Worm (Caenorhabditis elegans) whole organism, early embryonic: ENCODE measurements around the gene sdz-1.

ENCODE experiments used
- B0310.2 ChIP-seq: sonication (generic microtip); optimal IDR thresholded peaks from 2 replicates; lab custom pipeline; 2016; ENCODE audit warnings: mild to moderate bottlenecking, missing genetic modification characterization, missing compliant biosample characterization
- F13C5.2 ChIP-seq: sonication (generic microtip); optimal IDR thresholded peaks from 2 replicates; lab custom pipeline; 2017; ENCODE audit warnings: mild to moderate bottlenecking, missing genetic modification characterization, inconsistent platforms, missing compliant biosample characterization
- aly-1 ChIP-seq: sonication (generic microtip); optimal IDR thresholded peaks from 2 replicates; lab custom pipeline; 2016; ENCODE audit warnings: missing genetic modification characterization, missing compliant biosample characterization
- ama-1 ChIP-seq: fragments of 150-350 bp; optimal IDR thresholded peaks from 2 replicates; lab custom pipeline; 2014
- ceh-13 ChIP-seq: fragments of 200-800 bp; sonication (Bioruptor generic); optimal IDR thresholded peaks from 2 replicates; lab custom pipeline; 2018; ENCODE audit warnings: mild to moderate bottlenecking, missing genetic modification characterization, missing compliant biosample characterization
- ceh-36 ChIP-seq: sonication (generic microtip); optimal IDR thresholded peaks from 2 replicates; lab custom pipeline; 2016; ENCODE audit warnings: missing genetic modification characterization, inconsistent platforms, missing compliant biosample characterization
- ets-7 ChIP-seq: sonication (generic microtip); optimal IDR thresholded peaks from 2 replicates; lab custom pipeline; 2016; ENCODE audit warnings: missing genotype, missing genetic modification characterization, missing compliant biosample characterization
- flt-1 ChIP-seq: fragments of 200-800 bp; sonication (Bioruptor generic); IDR thresholded peaks from 2 replicates; pipeline ENCODE4 v1.3.6; 2022; ENCODE audit warnings: missing genetic modification characterization, missing compliant biosample characterization
- hmbx-1 ChIP-seq: sonication (generic microtip); optimal IDR thresholded peaks from 2 replicates; lab custom pipeline; 2016; ENCODE audit warnings: mild to moderate bottlenecking, missing genetic modification characterization, missing compliant biosample characterization
- hmg-4 ChIP-seq: fragments of 200-800 bp; sonication (Bioruptor generic); optimal IDR thresholded peaks from 2 replicates; lab custom pipeline; 2018; ENCODE audit warnings: mild to moderate bottlenecking, missing genetic modification characterization, missing compliant biosample characterization
- hnd-1 ChIP-seq: sonication (generic microtip); optimal IDR thresholded peaks from 2 replicates; lab custom pipeline; 2016; ENCODE audit warnings: missing genetic modification characterization, missing compliant biosample characterization
- pes-1 ChIP-seq: fragments of 200-800 bp; sonication (Bioruptor generic); IDR thresholded peaks from 2 replicates; pipeline ENCODE4 v1.3.6; 2022; ENCODE audit warnings: missing genetic modification reagents, missing genetic modification characterization, missing compliant biosample characterization
- scrt-1 ChIP-seq: fragments of 200-800 bp; sonication (Bioruptor generic); IDR thresholded peaks from 2 replicates; pipeline ENCODE4 v1.3.6; 2022; ENCODE audit warnings: missing genetic modification characterization, missing compliant biosample characterization
- sea-1 ChIP-seq: fragments of 200-800 bp; sonication (Bioruptor generic); conservative IDR thresholded peaks from 2 replicates; pipeline ENCODE4 v1.3.6; 2022; ENCODE audit warnings: missing genetic modification characterization, missing compliant biosample characterization
- tbx-11 ChIP-seq: fragments of 200-800 bp; sonication (Bioruptor generic); IDR thresholded peaks from 2 replicates; pipeline ENCODE4 v1.3.6; 2022; ENCODE audit warnings: missing genetic modification characterization, missing compliant biosample characterization
- tbx-37 ChIP-seq: fragments of 200-800 bp; sonication (Bioruptor generic); conservative IDR thresholded peaks from 2 replicates; pipeline ENCODE4 v1.3.6; 2022; ENCODE audit warnings: missing genetic modification reagents, missing genetic modification characterization, missing compliant biosample characterization
- tra-4 ChIP-seq: sonication (generic microtip); optimal IDR thresholded peaks from 2 replicates; lab custom pipeline; 2017; ENCODE audit warnings: missing genetic modification characterization, missing compliant biosample characterization

Gene sdz-1

ce11 chrIII:8688438-8688946 is 11.6 kb downstream of the sdz-1 start, which contains the start of gene hadb-1:
Gene hadb-1 (minus strand): TSS chrIII:8688488.
- TF ChIP-seq hnd-1 (no peak), pes-1 (GFP tag; lab: Robert Waterston, UW) (no peak), ceh-36 (tag; lab: Kevin White, UChicago) (no peak), ceh-13 (GFP tag; lab: Kevin White, UChicago) (no peak), ama-1 (lab: Kevin White, UChicago) (no peak), tbx-11 (GFP tag; lab: Robert Waterston, UW) (no peak), F13C5.2 (tag; lab: Kevin White, UChicago) (no peak), sea-1 (no peak), tbx-37 (GFP tag; lab: Robert Waterston, UW) (no peak)

- TF ChIP-seq ceh-13 (GFP tag; lab: Kevin White, UChicago), result no peak
- TF ChIP-seq B0310.2 (tag; lab: Kevin White, UChicago), result no peak
- TF ChIP-seq ceh-36 (tag; lab: Kevin White, UChicago), result no peak
- no peak for TF ChIP-seq ets-7 (tag; lab: Kevin White, UChicago)
These were observed 14.4 kb downstream of the sdz-1 start for ce11 chrIII:8685590-8686240.

DNA sequence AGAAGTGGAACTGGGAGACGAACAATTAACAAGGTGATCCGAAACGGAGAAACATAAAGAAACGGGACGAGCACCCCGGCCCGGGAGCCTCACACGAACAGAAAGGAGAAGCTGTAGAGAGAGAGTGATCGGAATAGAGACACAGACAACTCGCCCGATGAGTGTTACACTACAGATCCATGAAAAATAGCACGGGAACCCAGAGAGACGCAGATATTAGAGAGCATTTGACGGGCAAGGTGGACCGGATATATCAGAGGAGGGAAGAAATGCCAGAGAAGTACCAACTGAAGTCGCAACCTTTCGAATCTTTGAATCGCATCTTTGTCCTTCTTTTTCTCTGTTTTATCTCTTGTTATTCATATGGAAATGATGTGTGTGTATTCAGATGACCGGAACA is 15.7 kb downstream of the sdz-1 start, which contains the start of gene anmt-1:
Gene anmt-1 (plus strand): TSS at position 388 of the 400 bp plus-strand sequence.
- TF ChIP-seq hmbx-1 (no peak), sea-1 (no peak), pes-1 (GFP tag; lab: Robert Waterston, UW) (no peak), flt-1 (GFP tag; lab: Robert Waterston, UW) (no peak), ceh-13 (GFP tag; lab: Kevin White, UChicago) (no peak), B0310.2 (tag; lab: Kevin White, UChicago) (no peak), tra-4 (no peak), ets-7 (tag; lab: Kevin White, UChicago) (no peak), hmg-4 (GFP tag; lab: Kevin White, UChicago) (no peak), ceh-36 (tag; lab: Kevin White, UChicago) (no peak), tbx-37 (GFP tag; lab: Robert Waterston, UW) (no peak), F13C5.2 (tag; lab: Kevin White, UChicago) (no peak), aly-1 (tag; lab: Kevin White, UChicago) (no peak), hnd-1 (no peak), tbx-11 (GFP tag; lab: Robert Waterston, UW) (no peak), ama-1 (lab: Kevin White, UChicago) (no peak), scrt-1 (GFP tag; lab: Robert Waterston, UW) (no peak)

DNA sequence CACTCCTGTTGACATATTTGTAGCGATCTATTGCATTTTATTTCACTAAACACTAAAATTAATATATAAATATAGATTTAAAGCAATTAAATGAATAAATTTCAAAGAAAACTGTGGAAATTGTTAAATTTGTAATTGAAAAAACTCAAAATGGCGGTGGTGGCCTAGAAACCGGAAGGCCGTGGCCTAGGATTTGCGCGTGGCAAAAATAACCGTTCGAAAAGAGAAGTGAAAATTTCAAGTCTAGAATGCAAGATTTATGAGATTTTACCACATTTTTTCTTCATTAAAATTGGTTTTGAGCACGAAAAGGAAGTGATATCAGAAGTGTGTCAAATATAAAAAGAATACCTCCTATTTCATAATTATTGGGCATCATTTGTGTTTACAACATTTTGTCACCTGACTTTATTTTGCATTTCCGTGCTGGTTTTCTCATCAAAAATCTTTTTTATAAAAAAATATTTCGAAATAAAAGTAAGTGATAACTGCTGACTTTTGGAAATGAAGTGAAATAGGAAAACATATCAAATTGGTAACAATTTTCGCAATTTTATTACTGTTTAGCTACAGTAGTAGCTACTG is 16.4 kb downstream of the sdz-1 start, which contains the start of gene fli-1:
Gene fli-1 (minus strand): TSS at position 58 of the 585 bp plus-strand sequence.
- peak; percentile 45; the same call in 1 of the 2 replicates for TF ChIP-seq tbx-37 (GFP tag; lab: Robert Waterston, UW)
- no peak for TF ChIP-seq hmg-4 (GFP tag; lab: Kevin White, UChicago)

ce11 chrIII:8678371-8678770 is 21.8 kb downstream of the sdz-1 start:
- TF ChIP-seq tbx-37 (GFP tag; lab: Robert Waterston, UW) (peak; percentile 98), sea-1 (peak; percentile 97), ets-7 (tag; lab: Kevin White, UChicago) (peak; percentile 94), aly-1 (tag; lab: Kevin White, UChicago) (peak; percentile 97), ama-1 (lab: Kevin White, UChicago) (peak; percentile 79), hmg-4 (GFP tag; lab: Kevin White, UChicago) (peak; percentile 98), tbx-11 (GFP tag; lab: Robert Waterston, UW) (peak; percentile 97), tra-4 (peak; percentile 91), scrt-1 (GFP tag; lab: Robert Waterston, UW) (peak; percentile 98), F13C5.2 (tag; lab: Kevin White, UChicago) (peak; percentile 94), pes-1 (GFP tag; lab: Robert Waterston, UW) (peak; percentile 98), ceh-36 (tag; lab: Kevin White, UChicago) (peak; percentile 97), hnd-1 (peak; percentile 89), ceh-13 (GFP tag; lab: Kevin White, UChicago) (peak; percentile 95), hmbx-1 (peak; percentile 82), flt-1 (GFP tag; lab: Robert Waterston, UW) (peak; percentile 99), B0310.2 (tag; lab: Kevin White, UChicago) (peak; percentile 96)

DNA sequence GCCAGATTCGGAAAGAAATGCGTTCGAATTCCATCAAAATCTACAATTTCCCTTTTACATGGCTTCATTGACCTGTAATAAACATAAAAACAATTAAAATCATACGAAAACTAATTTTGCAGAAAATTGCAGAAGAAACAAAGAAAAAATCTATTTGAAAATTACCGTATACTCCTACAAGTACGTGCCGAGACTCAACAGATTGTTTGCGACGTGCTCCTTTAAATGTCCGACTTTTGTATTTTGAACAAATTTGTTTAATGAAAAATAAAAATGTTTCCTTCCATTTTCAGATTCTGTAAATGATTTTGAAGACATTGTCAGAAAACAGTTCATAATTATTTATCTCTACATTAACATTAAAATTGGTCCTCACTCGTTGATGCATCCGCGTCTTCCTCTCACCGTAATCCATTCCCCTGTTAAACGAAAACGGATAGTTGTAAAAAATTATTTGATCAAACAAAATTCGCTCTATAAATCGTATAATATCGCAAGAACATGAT is 25.1 kb downstream of the sdz-1 start, which contains the start of gene pgl-2:
Gene pgl-2 (minus strand): TSS at position 456 of the 506 bp plus-strand sequence.
- TF ChIP-seq tra-4 (no peak), sea-1 (no peak), pes-1 (GFP tag; lab: Robert Waterston, UW) (no peak), ceh-36 (tag; lab: Kevin White, UChicago) (no peak), hnd-1 (no peak), B0310.2 (tag; lab: Kevin White, UChicago) (no peak), flt-1 (GFP tag; lab: Robert Waterston, UW) (no peak)

DNA sequence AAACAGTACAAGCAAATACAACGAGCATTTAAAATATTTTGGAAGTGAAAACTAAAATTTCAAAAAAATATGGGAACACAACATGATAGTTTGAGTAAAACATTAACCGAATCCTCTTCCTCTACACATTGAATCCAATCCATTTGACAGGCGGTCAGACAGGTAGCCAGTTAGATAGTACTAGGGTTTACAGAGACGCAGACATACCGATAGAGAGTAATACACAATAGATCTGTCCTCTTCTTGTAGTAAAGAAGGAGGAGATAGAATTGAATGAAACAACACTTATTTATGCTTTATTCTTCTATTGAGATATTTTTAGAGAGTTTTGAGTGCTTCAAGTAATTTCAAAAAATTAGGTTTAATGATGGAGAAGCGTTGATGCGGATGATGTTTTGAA is 31.4 kb downstream of the sdz-1 start:
- no peak for TF ChIP-seq ceh-13 (GFP tag; lab: Kevin White, UChicago)
- no peak for TF ChIP-seq tbx-37 (GFP tag; lab: Robert Waterston, UW)
- no peak for TF ChIP-seq tbx-11 (GFP tag; lab: Robert Waterston, UW)
- no peak for TF ChIP-seq hmbx-1
- TF ChIP-seq ama-1 (lab: Kevin White, UChicago), result no peak
- no peak for TF ChIP-seq scrt-1 (GFP tag; lab: Robert Waterston, UW)
